Fruit fly (Drosophila melanogaster) ovary, adult (tissue): ENCODE data around the gene Trpgamma.
A peak's percentile ranks its signal among the peaks of the same experiment; 100 is the strongest.

Source experiments
- CG17801 ChIP-seq: fragments of 200-800 bp; optimal IDR thresholded peaks from 2 replicates; lab custom pipeline; 2019; ENCODE audit warnings: missing biosample characterization, mild to moderate bottlenecking, missing genetic modification characterization, moderate library complexity; ENCODE audit not compliant: partially characterized antibody

Trpgamma gene

DNA sequence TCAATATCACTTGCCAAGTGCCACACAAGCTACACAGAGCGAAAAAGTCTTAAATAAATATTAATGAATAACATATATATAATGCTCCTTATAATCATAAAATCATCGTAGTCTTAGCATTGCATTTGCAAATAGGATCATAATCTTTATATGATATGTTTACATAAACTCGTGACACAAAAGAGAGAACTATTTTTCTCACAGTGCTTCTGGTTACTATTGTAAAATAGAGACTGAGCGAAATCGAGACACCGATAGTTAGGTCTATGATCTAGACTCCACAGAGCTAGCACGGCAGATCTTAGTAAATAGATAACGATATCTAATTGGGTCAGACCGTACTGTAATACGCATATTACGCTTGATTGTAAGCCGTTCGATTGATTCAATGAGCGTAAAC, 33.2 kb upstream of the Trpgamma start:
- TF ChIP-seq CG17801 (GFP tag; lab: Kevin White, UChicago), result no peak

DNA sequence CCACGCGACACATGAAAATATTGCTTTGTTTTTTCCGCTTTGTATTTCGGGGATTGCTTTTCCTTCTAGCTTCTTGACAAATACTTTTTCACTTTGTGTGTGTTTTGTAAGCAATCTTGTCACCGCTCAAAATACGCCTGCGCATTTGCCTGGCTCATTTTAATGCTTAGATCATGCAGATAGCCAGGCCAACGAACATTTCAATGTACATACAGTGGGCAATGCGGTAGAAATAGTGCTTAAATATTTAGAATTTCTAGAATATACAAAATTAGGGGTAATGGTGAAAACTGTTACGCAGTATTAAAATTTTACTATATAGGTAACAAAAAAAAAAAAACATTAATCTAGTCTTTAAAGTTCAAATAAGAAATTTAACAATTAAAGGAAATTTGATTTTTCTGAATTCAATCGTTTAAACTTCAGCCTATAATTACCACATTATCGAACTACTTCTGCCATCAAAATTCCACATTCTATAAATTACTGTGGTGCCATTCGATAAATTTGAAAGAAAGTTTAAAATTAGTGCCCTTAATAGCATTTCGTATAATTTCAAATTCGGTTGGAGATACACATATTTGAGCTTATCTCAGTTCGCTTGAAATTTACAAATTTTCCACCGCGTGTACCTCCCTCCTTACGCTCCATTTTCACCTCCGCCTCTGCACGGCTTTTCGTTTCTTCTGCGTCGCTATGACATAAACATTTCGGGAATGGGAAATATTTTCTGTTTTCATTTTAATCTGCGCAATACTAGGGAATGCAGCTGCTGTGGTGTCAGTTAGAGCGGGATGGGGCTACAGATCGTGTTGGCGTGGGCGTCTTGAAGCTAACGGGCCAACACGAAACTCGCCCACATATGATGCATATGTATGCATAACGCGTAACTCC, 30.6 kb upstream of the Trpgamma start:
- TF ChIP-seq CG17801 (GFP tag; lab: Kevin White, UChicago), result no peak

DNA sequence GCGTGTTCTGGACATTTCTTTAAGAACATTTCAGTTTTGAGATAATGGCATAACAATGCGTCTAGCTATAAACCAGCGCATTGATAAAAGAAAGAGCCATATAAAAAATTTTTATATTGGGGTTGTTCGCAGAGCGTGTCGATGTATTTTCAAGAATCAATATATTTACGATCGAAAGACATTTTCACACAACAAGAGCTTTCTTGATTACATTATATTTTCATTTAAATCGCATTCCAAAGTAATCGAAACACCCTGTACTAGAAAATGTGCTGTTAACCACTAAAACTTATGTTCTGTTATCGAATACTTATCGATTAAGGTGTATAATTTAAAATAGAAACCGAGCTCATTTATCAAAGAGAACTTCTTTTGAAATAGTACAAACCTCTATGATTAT, 27.3 kb upstream of the Trpgamma start:
- TF ChIP-seq CG17801 (GFP tag; lab: Kevin White, UChicago), result peak; percentile 59

DNA sequence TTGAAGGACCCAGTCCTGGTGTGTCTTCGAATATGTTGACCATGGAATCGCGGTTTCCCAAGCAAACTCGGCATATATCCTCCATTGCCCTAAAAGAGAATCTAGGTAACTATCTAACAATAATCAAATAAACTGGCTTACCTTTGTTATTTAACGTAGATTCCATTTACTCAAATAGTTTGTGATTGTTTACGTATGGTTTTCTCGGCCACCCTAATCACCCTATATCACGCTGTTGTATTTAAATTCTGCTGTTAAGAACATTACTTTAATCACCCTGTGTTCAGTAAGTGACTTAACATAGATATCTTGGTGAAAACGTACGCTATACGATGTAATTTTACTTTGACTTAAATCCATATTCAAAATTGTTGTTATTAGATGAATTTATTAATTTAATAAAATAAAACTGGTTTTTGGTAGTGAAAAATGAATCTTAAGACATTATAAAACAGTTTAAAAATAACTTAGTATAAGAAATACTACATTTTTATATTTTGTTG, 26.6 kb upstream of the Trpgamma start:
- no peak for TF ChIP-seq CG17801 (GFP tag; lab: Kevin White, UChicago)

DNA sequence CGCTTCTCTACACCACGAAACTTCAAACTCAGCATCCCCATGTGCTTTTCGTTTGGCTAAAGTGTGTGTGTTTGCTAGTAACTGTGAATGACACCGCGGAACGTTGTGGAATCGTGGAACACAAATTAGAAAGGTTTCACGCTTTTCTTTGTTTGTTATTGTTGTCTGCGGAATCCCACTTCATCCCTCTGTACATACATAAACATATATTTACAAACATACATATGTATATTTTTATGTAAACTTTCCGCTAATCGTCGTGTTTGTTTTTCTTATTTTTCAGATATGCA, 14.1 kb upstream of the Trpgamma start:
- TF ChIP-seq CG17801 (GFP tag; lab: Kevin White, UChicago), result no peak

DNA sequence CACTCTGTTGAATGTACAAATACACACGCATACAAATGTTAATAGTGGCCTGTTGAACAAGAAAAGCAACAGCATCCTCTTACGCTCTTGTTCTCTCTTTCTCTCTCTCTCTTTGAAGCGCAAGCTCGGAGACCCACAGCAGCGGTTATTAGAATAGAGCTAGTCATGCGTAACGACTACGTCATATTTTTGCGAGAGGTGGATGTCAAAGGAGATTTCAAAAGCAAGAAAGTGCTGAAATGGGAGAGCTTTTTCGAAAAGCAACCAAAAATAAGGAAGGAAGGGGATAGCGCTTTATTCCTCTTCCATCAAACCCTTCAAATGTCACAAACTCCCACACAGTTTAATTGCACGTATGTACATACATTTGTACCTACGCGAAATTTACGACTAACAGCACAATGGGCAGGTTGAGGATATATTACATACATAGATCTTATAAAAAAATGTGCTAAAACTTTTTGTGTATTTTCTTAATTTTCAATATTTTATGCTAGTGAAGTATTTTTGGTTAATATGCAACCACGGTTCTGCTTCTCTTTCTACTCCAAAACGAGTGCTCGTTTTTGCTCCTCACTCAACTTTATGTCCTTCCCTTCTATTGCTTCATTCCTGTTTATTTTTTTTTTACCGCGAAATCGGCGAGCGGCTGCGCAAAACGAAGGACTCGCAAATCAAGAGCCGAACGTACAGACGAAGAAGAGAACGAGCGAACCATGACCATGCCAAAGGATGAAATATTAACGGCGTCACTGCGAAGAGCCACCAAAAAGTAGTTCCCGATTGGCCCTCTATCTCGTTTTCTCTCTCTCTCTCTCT, 13.5 kb upstream of the Trpgamma start:
- no peak for TF ChIP-seq CG17801 (GFP tag; lab: Kevin White, UChicago)

DNA sequence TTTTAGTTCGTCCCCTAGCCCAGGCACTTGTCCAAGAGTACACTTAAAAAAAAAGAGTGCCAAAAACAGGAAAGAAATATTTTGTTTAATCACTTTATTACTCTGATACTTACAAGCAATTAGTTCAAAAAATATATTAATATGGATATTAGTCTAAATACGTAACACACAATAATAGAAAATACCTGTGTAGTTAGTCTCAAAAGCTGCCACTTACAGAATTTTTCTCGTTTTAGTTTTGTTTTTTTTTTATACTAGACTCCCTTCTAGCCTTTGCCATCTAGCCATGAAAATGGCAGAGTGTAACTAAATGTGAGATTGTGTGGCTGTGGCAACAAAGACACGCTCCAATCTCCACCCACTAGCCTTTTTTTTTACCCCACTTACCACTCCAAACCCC, 11.4 kb upstream of the Trpgamma start:
- TF ChIP-seq CG17801 (GFP tag; lab: Kevin White, UChicago), result no peak

DNA sequence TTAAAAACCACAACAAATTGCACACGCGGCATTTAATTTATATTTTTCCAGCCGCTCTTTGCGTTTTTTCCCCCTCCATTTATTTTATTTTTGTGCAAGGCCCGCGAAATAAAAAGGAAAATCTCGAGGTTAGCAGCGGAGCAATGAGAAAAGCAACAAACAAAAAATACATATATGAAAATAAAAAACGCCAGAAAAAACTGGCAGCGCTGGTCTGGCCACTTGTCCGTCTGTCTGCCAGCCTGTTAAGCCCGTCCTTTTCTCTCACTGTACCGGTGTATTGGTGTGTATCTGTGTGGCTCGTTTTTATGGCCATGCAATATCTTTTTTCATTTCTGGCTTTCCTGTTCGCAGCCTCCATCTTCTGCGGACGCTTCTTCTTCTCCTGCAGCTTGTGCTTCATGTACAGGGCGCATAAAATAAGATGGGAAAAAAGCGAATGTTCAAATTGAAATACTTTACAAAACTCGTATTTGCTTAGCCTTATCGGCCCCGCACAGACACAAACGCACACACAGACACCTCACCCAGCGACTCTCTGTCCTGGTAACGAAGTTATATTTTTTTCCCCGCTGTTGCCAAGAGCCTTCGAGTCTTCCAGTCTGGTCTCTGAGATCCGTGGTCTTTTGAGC, 10.0 kb upstream of the Trpgamma start:
- no peak for TF ChIP-seq CG17801 (GFP tag; lab: Kevin White, UChicago)

DNA sequence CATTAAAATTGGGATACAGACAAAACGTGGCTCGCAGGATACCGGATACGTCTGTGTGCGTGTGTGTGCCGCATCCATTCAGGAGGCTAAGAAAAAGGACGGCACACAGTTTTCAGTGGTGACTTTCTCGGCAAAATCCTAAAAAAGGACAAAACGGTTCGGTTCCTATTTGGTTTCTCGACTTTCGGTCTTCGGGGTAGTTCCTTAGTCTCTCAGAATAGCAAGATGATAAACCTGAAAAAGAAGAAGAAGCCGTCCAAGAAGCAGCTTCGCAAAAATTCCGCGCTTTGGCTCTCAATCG, 9.1 kb upstream of the Trpgamma start:
- TF ChIP-seq CG17801 (GFP tag; lab: Kevin White, UChicago), result no peak

DNA sequence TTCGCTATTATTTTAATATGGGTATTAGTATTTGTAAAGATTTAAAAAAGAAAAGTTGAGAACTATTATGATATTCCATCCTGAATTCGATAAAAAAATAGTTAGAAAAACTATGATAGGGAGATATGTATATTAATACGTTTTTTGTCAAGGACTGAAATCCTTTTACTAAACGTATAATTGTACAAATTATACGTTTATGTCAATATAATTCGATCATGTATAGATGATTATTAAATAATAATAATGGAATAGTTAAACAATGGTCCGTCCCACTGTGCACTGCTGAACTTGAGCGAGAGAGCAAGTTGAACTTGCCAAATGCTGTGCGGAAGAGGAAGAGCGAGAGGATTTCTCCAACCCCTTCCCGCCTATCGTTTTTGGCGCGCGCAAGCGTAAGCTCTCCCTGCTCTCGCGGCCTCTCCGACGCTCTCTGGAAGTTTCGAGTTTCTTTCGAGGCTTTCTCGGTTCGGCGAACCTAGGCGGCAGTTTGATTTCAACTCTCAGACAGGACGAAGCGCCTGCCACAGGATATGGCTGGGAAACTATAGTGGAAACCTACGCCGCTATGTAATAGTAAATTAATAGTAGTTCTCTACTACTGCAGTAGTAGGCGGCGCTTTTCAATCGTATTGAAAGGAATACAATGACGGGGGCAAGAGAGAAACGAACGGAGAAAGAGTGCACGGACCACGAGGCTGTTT, 8.6 kb upstream of the Trpgamma start:
- TF ChIP-seq CG17801 (GFP tag; lab: Kevin White, UChicago), result peak; percentile 47

DNA sequence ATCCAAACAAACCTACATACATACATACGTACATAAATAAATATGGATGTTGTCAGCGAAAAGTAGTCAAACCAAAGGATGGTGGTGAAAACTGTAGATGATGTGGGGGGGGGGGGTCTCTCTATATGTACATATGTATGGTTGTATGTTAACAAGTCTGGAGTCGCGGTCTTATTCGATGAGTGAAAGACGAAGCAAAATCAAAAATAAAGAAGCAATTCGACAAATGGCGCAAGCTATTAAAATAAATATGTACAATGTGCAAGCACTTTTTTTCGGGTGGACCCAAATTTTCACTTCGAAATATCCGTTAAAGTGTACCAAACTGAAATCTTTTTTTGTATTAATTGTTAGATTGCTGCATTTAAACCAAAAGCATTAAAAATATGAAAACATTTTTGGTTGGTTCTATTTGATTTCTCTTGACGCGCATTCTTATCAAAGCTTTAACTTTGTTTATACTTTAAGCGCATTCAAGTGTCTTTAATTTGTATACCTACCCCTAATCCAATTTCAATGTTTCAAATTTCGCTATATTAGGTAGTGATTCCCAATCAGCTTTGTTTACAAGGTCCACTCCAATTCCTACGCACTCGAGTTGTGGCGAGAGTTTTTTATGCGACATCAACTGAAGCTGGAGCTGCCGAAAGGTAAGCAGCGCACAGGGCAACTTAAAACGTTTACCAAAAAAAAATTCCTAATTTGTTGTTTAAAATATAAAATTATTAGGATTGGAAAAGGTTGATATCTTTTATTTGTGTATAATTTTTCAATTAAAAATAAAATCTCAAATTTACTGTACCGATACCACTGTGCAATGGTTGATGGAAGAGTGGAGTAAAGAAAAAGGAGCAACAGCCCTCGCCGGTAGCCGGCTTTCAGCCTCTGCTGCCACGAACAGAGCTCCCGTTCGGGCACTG, 7.7 kb upstream of the Trpgamma start, which contains the start of gene CG31807:
CG31807 (minus strand) TSS at position 51 of the 920 bp plus-strand sequence.
- peak; percentile 92 for TF ChIP-seq CG17801 (GFP tag; lab: Kevin White, UChicago)

DNA sequence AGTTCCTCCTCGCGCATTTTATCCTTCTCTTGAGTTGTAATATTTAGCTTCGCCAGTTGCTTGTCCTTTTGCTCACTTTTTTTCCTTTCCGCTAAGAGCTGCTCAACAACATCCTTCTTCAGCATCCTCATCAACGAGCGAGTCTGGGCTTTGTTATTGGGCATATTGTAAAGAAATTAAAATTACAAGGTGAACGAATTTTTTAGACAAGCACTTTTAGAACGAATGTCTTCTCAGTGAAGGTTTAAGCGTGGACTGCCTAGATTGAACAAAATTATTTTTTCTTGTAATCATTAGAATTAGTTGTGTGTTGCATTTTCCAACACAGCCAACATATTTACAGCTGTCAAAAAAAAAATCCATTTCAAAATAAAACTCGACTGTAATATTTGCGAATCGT, 5.7 kb upstream of the Trpgamma start, which contains the start of gene CG33552:
CG33552 (plus strand) TSS at position 301 of the 400 bp plus-strand sequence.
- no peak for TF ChIP-seq CG17801 (GFP tag; lab: Kevin White, UChicago)

DNA sequence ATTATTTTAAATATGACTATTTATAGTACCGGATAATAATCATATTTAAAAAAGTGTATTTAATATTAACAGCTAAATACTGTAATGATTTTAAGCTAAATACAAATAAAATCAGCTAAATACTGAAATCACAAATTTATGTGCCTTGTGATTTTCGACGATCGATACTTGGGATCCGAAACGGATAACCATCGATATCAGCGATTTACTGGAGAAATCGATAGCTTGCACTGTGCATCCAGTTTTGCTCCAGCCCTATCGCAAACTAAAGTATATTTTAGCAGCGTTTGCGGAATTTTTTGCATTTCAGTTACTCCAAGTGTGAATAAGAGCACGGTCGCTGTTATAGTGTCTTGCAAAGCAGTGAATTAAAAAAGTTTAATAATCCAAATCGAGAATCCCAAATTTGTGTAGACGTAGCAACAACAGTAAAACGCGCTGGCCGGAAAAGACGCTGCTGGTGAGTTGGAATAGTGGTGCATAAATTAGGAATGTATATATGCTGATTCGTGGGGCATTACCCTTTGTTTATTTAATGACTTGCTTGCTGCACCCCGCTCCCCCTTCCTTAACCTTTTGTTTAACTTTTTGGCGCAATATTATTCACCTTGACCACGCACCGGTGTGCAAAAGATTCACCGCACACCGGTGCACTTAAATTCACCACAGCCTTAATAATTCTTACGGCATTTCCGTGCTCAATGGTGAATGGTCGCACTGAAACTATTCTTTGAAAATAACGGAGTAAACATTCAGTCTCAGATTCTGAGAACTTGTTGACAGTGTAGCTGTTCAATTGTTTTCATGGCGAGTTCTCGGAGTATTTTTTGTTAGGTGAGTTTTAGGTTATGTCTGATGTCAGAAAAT, 3.5 kb upstream of the Trpgamma start, which contains the start of the genes grp and squ:
grp (plus strand) TSS at position 238 of the 867 bp plus-strand sequence.
squ (plus strand) TSS at position 238 of the 867 bp plus-strand sequence.
- TF ChIP-seq CG17801 (GFP tag; lab: Kevin White, UChicago), result peak; percentile 31
